Worm (Caenorhabditis elegans) whole organism, L3 larva: ENCODE measurements around the gene ZK1127.12.

ENCODE experiments used
- R02D3.7 ChIP-seq: fragments of 150-350 bp; optimal IDR thresholded peaks from 2 replicates; lab custom pipeline; 2014; ENCODE audit warnings: missing biosample characterization, missing genetic modification characterization
- ZK546.5 ChIP-seq: sonication (generic microtip); optimal IDR thresholded peaks from 2 replicates; lab custom pipeline; 2017; ENCODE audit warnings: missing biosample characterization, missing genetic modification characterization
- aly-2 ChIP-seq: fragments of 150-350 bp; optimal IDR thresholded peaks from 2 replicates; lab custom pipeline; 2014; ENCODE audit warnings: missing biosample characterization, missing genetic modification characterization
- ceh-16 ChIP-seq: sonication (generic microtip); optimal IDR thresholded peaks from 2 replicates; lab custom pipeline; 2017; ENCODE audit warnings: missing biosample characterization, missing genetic modification characterization
- ceh-28 ChIP-seq: fragments of 150-350 bp; optimal IDR thresholded peaks from 2 replicates; lab custom pipeline; 2014; ENCODE audit warnings: missing biosample characterization, missing genetic modification reagents, missing genetic modification characterization
- ceh-82 ChIP-seq: fragments of 150-350 bp; optimal IDR thresholded peaks from 2 replicates; lab custom pipeline; 2014; ENCODE audit warnings: missing biosample characterization, missing genetic modification characterization
- ceh-9 ChIP-seq: sonication (generic microtip); optimal IDR thresholded peaks from 2 replicates; lab custom pipeline; 2018; ENCODE audit warnings: missing biosample characterization, missing genetic modification characterization
- egl-27 ChIP-seq: sonication (generic microtip); optimal IDR thresholded peaks from 4 replicates; lab custom pipeline; 2017; ENCODE audit warnings: missing biosample characterization, missing genetic modification reagents, missing genetic modification characterization
- elt-1 ChIP-seq: fragments of 150-350 bp; optimal IDR thresholded peaks from 2 replicates; lab custom pipeline; 2014; ENCODE audit warnings: missing biosample characterization, missing genetic modification characterization
- elt-2 ChIP-seq: sonication (generic microtip); optimal IDR thresholded peaks from 2 replicates; lab custom pipeline; 2016; ENCODE audit warnings: missing genetic modification reagents, mild to moderate bottlenecking, missing genetic modification characterization, missing compliant biosample characterization
- fkh-10 ChIP-seq: sonication (generic microtip); optimal IDR thresholded peaks from 2 replicates; lab custom pipeline; 2017; ENCODE audit warnings: missing biosample characterization, missing genetic modification reagents, missing genetic modification characterization
- fkh-2 ChIP-seq: fragments of 150-350 bp; optimal IDR thresholded peaks from 2 replicates; lab custom pipeline; 2014; ENCODE audit warnings: missing biosample characterization, missing genetic modification reagents, missing genetic modification characterization
- hmg-11 ChIP-seq: sonication (generic microtip); optimal IDR thresholded peaks from 2 replicates; lab custom pipeline; 2016; ENCODE audit warnings: missing genetic modification characterization, missing compliant biosample characterization
- jun-1 ChIP-seq: fragments of 150-350 bp; optimal IDR thresholded peaks from 2 replicates; lab custom pipeline; 2014; ENCODE audit warnings: missing biosample characterization, missing genetic modification reagents, missing genetic modification characterization
- lin-15B ChIP-seq: fragments of 150-350 bp; optimal IDR thresholded peaks from 2 replicates; lab custom pipeline; 2014; ENCODE audit warnings: missing biosample characterization, missing genetic modification characterization
- lin-39 ChIP-seq: fragments of 150-350 bp; optimal IDR thresholded peaks from 2 replicates; lab custom pipeline; 2018; ENCODE audit warnings: missing biosample characterization, missing genetic modification reagents, missing genetic modification characterization
- lsy-12 ChIP-seq: sonication (generic microtip); optimal IDR thresholded peaks from 2 replicates; lab custom pipeline; 2016; ENCODE audit warnings: mild to moderate bottlenecking, missing genetic modification characterization, missing compliant biosample characterization
- mdl-1 ChIP-seq: fragments of 150-350 bp; optimal IDR thresholded peaks from 2 replicates; lab custom pipeline; 2014; ENCODE audit warnings: missing biosample characterization, missing genetic modification characterization
- nfya-1 ChIP-seq: sonication (generic microtip); optimal IDR thresholded peaks from 2 replicates; lab custom pipeline; 2017; ENCODE audit warnings: missing genetic modification characterization, mild to moderate bottlenecking, missing compliant biosample characterization, antibody characterized with exemption, moderate library complexity; ENCODE audit not compliant: insufficient read depth
- nhr-11 ChIP-seq: fragments of 150-350 bp; optimal IDR thresholded peaks from 2 replicates; lab custom pipeline; 2014; ENCODE audit warnings: missing biosample characterization, missing genetic modification characterization
- nhr-23 ChIP-seq: fragments of 150-350 bp; optimal IDR thresholded peaks from 2 replicates; lab custom pipeline; 2014; ENCODE audit warnings: missing biosample characterization, missing genetic modification reagents, missing genetic modification characterization
- nhr-237 ChIP-seq: fragments of 150-350 bp; optimal IDR thresholded peaks from 2 replicates; lab custom pipeline; 2014; ENCODE audit warnings: missing biosample characterization, missing genetic modification characterization
- nhr-25 ChIP-seq: sonication (generic microtip); optimal IDR thresholded peaks from 2 replicates; lab custom pipeline; 2017; ENCODE audit warnings: missing biosample characterization, missing genetic modification characterization
- nhr-28 ChIP-seq: fragments of 150-350 bp; optimal IDR thresholded peaks from 2 replicates; lab custom pipeline; 2014; ENCODE audit warnings: missing biosample characterization, missing genetic modification characterization
- nhr-43 ChIP-seq: sonication (generic microtip); optimal IDR thresholded peaks from 2 replicates; lab custom pipeline; 2016; ENCODE audit warnings: mild to moderate bottlenecking, missing genetic modification characterization, missing compliant biosample characterization; ENCODE audit not compliant: poor library complexity, severe bottlenecking
- nhr-67 ChIP-seq: fragments of 150-350 bp; optimal IDR thresholded peaks from 2 replicates; lab custom pipeline; 2014; ENCODE audit warnings: missing biosample characterization, missing genetic modification characterization
- nhr-76 ChIP-seq: fragments of 150-350 bp; sonication (generic microtip); optimal IDR thresholded peaks from 5 replicates; lab custom pipeline; 2014; ENCODE audit warnings: missing biosample characterization, missing genetic modification characterization
- nhr-77 ChIP-seq: fragments of 150-350 bp; optimal IDR thresholded peaks from 2 replicates; lab custom pipeline; 2014; ENCODE audit warnings: missing biosample characterization, missing genetic modification characterization
- pha-4 ChIP-seq: fragments of 150-350 bp; optimal IDR thresholded peaks from 2 replicates; lab custom pipeline; 2014; ENCODE audit warnings: missing biosample characterization, missing genetic modification reagents, missing genetic modification characterization
- pqm-1 ChIP-seq: fragments of 150-350 bp; optimal IDR thresholded peaks from 2 replicates; lab custom pipeline; 2017; ENCODE audit warnings: missing biosample characterization, missing genetic modification characterization, inconsistent platforms
- snpc-4 ChIP-seq: fragments of 150-350 bp; optimal IDR thresholded peaks from 2 replicates; lab custom pipeline; 2014; ENCODE audit warnings: missing biosample characterization, missing genetic modification characterization
- tbx-2 ChIP-seq: sonication (generic microtip); optimal IDR thresholded peaks from 2 replicates; lab custom pipeline; 2016; ENCODE audit warnings: mild to moderate bottlenecking, missing genetic modification characterization, missing compliant biosample characterization
- unc-39 ChIP-seq: sonication (generic microtip); optimal IDR thresholded peaks from 4 replicates; lab custom pipeline; 2017; ENCODE audit warnings: missing biosample characterization, missing genetic modification characterization
- unc-62 ChIP-seq: fragments of 150-350 bp; sonication (generic microtip); optimal IDR thresholded peaks from 4 replicates; lab custom pipeline; 2014; ENCODE audit warnings: missing biosample characterization, missing genetic modification reagents, missing genetic modification characterization

ZK1127.12 gene

DNA sequence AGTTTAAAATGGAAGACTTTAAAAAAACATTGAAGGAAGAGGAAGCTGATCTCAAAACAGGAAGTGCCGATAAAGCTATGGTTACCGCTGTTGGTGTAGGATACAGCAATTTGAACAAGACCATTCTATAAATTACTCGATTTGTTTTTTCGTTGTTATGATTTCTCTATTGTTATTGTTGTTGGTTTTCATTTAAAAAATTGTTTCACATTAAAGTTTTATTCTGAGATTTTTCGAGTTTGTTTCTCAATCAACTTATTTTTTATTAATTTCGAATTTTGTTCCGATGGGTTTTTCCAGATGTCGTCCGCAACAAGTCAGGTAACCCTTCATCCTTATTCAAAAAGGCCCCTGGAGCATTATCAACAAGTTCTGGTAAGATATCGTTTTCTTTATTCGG is at the start of gene ZK1127.12:
ZK1127.12 (plus strand) TSS at position 301 of the 400 bp plus-strand sequence.
- TF ChIP-seq nhr-237 (tag; lab: Kevin White, UChicago) (no peak), nhr-25 (no peak)

DNA sequence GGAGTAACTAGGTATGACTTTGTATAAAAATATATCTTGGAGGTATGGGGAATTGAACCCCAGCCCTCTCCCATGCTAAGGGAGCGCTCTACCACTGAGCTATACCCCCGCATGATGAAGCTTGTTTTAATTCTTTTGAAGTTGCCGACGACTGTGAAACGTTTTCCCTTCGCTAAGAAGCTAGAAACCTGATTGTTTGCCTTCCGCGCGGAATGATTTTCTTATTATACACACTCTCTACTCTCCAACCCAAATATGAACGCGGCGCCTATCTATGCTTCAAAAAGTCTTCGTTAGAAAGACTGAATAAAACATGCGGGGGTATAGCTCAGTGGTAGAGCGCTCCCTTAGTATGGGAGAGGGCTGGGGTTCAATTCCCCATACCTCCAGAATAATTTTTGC is 48.9 kb upstream of the ZK1127.12 start:
- TF ChIP-seq pha-4 (tag; lab: Kevin White, UChicago) (no peak), nhr-25 (peak; percentile 28), fkh-2 (tag; lab: Kevin White, UChicago) (no peak), elt-1 (tag; lab: Kevin White, UChicago) (no peak), nhr-23 (peak; percentile 1), nhr-43 (tag; lab: Kevin White, UChicago) (peak; percentile 58), egl-27 (tag; lab: Kevin White, UChicago) (no peak), nfya-1 (tag; lab: Kevin White, UChicago) (peak; percentile 19), nhr-67 (no peak), nhr-28 (tag; lab: Kevin White, UChicago) (no peak), nhr-76 (tag; lab: Kevin White, UChicago) (no peak), hmg-11 (tag; lab: Kevin White, UChicago) (peak; percentile 9), R02D3.7 (tag; lab: Kevin White, UChicago) (no peak), snpc-4 (tag; lab: Kevin White, UChicago) (no peak), jun-1 (tag; lab: Kevin White, UChicago) (no peak), mdl-1 (no peak), lsy-12 (tag; lab: Kevin White, UChicago) (no peak), pqm-1 (peak; percentile 4)
- TF ChIP-seq, all 47 proteins: peak for 6

DNA sequence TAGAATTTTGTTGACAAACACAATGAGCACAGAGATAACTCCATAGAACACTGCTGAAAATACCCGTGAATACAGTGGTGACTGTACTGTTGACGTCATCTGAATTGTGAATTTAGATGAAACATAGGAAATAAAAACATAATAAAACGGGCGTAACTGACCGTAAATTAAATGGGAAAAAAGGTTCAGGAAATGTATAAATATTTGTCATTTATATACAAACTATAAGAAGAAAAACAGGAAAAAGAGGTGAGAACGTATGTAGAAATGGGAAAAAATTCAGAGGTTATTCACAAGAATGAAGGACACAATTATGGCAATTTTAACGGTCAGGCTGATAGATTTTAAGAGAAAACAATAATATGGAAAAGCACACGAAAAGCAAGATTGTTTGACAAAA is 39.3 kb upstream of the ZK1127.12 start, which contains the start of gene sqv-7:
sqv-7 (minus strand) TSS at position 101 of the 400 bp plus-strand sequence.
- TF ChIP-seq ceh-82 (tag; lab: Kevin White, UChicago), result no peak
- TF ChIP-seq snpc-4 (tag; lab: Kevin White, UChicago), result no peak
- TF ChIP-seq ceh-16, result no peak
- TF ChIP-seq elt-1 (tag; lab: Kevin White, UChicago), result no peak
- no peak for TF ChIP-seq nhr-76 (tag; lab: Kevin White, UChicago)
- no peak for TF ChIP-seq ceh-28
- no peak for TF ChIP-seq ceh-9 (tag; lab: Kevin White, UChicago)
- no peak for TF ChIP-seq fkh-10 (GFP tag; lab: Kevin White, UChicago)
- TF ChIP-seq lin-39 (tag; lab: Kevin White, UChicago), result no peak
- TF ChIP-seq tbx-2 (tag; lab: Kevin White, UChicago), result no peak
- TF ChIP-seq nhr-25, result no peak
- TF ChIP-seq nfya-1 (tag; lab: Kevin White, UChicago), result no peak
- no peak for TF ChIP-seq elt-2 (tag; lab: Kevin White, UChicago)
- TF ChIP-seq egl-27 (tag; lab: Kevin White, UChicago), result no peak
- no peak for TF ChIP-seq lin-15B
- no peak for TF ChIP-seq aly-2 (tag; lab: Kevin White, UChicago)
- no peak for TF ChIP-seq nhr-11 (tag; lab: Kevin White, UChicago)
- no peak for TF ChIP-seq unc-39 (tag; lab: Kevin White, UChicago)

DNA sequence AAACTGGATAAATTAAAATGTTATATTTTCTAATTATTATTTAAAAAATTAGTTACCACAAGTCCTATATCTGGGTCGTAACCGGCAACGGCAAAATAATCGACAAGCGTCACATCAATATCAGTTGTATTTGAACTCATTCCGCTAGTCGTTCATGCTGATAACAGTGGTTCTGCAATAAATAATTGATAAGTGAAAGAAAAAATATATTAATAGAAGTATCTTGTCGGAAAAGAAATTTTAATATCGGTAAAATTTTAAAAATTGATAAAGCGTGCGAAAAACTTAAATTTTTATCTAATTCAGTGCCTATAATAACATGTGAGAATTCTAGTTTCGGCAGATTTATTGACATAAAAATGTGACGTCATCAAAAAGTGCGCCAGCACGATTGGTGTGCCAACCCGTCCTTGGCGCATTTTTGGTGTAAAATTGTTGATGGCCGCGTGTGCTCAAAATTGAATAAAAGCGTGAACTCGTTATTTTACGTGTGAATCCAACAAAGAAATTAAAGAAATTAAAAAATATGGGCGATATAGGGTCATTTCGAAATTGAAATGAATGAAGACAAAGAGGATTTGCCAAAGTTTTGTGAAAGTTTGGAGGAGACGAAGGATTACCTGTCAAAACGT is 29.4 kb upstream of the ZK1127.12 start, which contains the start of the genes lst-6 and lst-5:
lst-6 (minus strand) TSS at position 140 of the 632 bp plus-strand sequence.
lst-5 (plus strand) TSS at position 544 of the 632 bp plus-strand sequence.
- TF ChIP-seq nhr-25, result no peak
- peak; percentile 67 for TF ChIP-seq nfya-1 (tag; lab: Kevin White, UChicago)
- TF ChIP-seq egl-27 (tag; lab: Kevin White, UChicago), result no peak
- peak; percentile 34 for TF ChIP-seq ceh-28
- TF ChIP-seq jun-1 (tag; lab: Kevin White, UChicago), result peak; percentile 47
- peak; percentile 72 for TF ChIP-seq lin-15B
- TF ChIP-seq elt-2 (tag; lab: Kevin White, UChicago), result peak; percentile 94
- TF ChIP-seq nhr-77 (tag; lab: Kevin White, UChicago), result no peak
- TF ChIP-seq fkh-10 (GFP tag; lab: Kevin White, UChicago), result peak; percentile 57
- TF ChIP-seq ceh-82 (tag; lab: Kevin White, UChicago), result no peak
- TF ChIP-seq snpc-4 (tag; lab: Kevin White, UChicago), result peak; percentile 27
- TF ChIP-seq ZK546.5 (tag; lab: Kevin White, UChicago), result no peak
- TF ChIP-seq pha-4 (tag; lab: Kevin White, UChicago), result peak; percentile 76
- peak; percentile 79 for TF ChIP-seq hmg-11 (tag; lab: Kevin White, UChicago)
- TF ChIP-seq nhr-28 (tag; lab: Kevin White, UChicago), result no peak
- TF ChIP-seq pqm-1, result peak; percentile 30
- no peak for TF ChIP-seq nhr-11 (tag; lab: Kevin White, UChicago)
- TF ChIP-seq unc-62 (GFP tag; lab: Kevin White, UChicago), result no peak
- TF ChIP-seq R02D3.7 (tag; lab: Kevin White, UChicago), result no peak
